Worm (Caenorhabditis elegans): Measurements from ENCODE around the gene col-162.

DNA sequence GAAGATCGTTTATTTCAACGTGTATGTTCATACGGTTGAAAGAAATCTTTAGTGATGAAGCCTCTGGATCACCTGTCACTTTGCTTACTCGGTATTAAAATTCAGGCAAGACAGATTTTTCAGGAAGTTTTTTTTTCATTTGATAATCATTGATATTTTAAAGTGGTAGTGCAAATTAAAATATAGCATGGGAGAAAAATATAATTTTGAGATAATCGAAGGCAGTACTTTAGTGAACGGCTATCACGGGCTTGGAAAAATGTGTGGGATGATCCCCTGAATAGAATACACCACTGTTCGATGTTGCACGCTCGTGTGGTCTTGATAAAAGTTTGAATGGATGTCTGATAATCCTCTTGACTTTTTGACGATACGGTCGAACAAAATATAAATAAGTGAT lies 14.4 kb upstream of the col-162 start:
- TF ChIP-seq lin-32 (GFP tag; optimal IDR thresholded peaks at IDR 0.05) (no peak), lin-13 (tag; optimal IDR thresholded peaks at IDR 0.05) (no peak), elt-3 (tag; optimal IDR thresholded peaks at IDR 0.05) (no peak), ztf-11 (tag; optimal IDR thresholded peaks at IDR 0.05) (no peak), pha-4 (tag; optimal IDR thresholded peaks at IDR 0.05) (no peak), snpc-4 (tag; optimal IDR thresholded peaks at IDR 0.05) (no peak), unc-62 (GFP tag; optimal IDR thresholded peaks at IDR 0.05) (no peak), nhr-76 (tag; optimal IDR thresholded peaks at IDR 0.05) (no peak), nhr-28 (tag; optimal IDR thresholded peaks at IDR 0.05) (no peak), nhr-237 (tag; optimal IDR thresholded peaks at IDR 0.05) (no peak), ces-1 (GFP tag; optimal IDR thresholded peaks at IDR 0.05) (no peak), nhr-12 (tag; optimal IDR thresholded peaks at IDR 0.05) (no peak)

All from whole organism, mixed stage, embryonic.